Fruit fly (Drosophila melanogaster): ENCODE data around the gene RpL32.

DNA sequence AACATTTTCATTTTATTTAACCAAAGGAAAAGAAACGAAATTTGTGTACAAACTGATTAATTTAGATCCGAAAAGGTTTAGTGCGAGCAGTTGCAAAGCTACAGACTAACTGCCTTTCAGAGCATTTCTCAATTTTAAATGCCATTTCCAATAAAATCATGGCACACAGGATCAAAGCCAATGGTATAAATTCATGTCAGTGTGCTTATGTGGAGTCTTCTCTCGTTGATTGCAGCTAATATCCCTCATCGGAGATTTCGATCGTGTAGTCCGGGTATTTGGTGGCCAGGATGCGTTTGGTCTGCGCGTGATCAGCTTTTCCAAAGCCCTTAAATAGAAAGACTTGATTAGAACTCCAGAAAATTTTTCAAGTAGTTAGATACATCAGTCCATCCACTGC, 7.3 kb downstream of the RpL32 start, which contains the start of gene janB:
- TF ChIP-seq CG8478 (optimal IDR thresholded peaks at IDR 0.05): no peak
- no peak for TF ChIP-seq pan (optimal IDR thresholded peaks at IDR 0.05)
- TF ChIP-seq psq (optimal IDR thresholded peaks at IDR 0.05): no peak

Measured in whole organism.